Fruit fly (Drosophila melanogaster) whole organism, adult: Measurements from ENCODE around the gene CG31459.

Experiments used
- CG12768 ChIP-seq: fragments of 200-800 bp; sonication (Bioruptor generic); optimal IDR thresholded peaks from 2 replicates; lab custom pipeline; 2017; ENCODE audit warnings: missing biosample characterization, missing genetic modification characterization, mild to moderate bottlenecking, moderate library complexity, missing genetic modification reagents
- CG14711 ChIP-seq: fragments of 200-800 bp; sonication (Bioruptor generic); optimal IDR thresholded peaks from 2 replicates; lab custom pipeline; 2018; ENCODE audit warnings: missing biosample characterization, mild to moderate bottlenecking, missing genetic modification characterization, moderate library complexity
- CG33017 ChIP-seq: fragments of 200-800 bp; sonication (Bioruptor generic); optimal IDR thresholded peaks from 2 replicates; lab custom pipeline; 2018; ENCODE audit warnings: missing biosample characterization, mild to moderate bottlenecking, missing genetic modification characterization, moderate library complexity
- CG5204 ChIP-seq: fragments of 200-800 bp; sonication (Bioruptor generic); optimal IDR thresholded peaks from 2 replicates; lab custom pipeline; 2016; ENCODE audit warnings: missing biosample characterization, missing genetic modification characterization
- CG7045 ChIP-seq: fragments of 200-800 bp; sonication (Bioruptor generic); optimal IDR thresholded peaks from 2 replicates; lab custom pipeline; 2017; ENCODE audit warnings: missing biosample characterization, mild to moderate bottlenecking, missing genetic modification characterization
- CG7101 ChIP-seq: fragments of 200-800 bp; sonication (Bioruptor generic); optimal IDR thresholded peaks from 2 replicates; lab custom pipeline; 2018; ENCODE audit warnings: missing biosample characterization, mild to moderate bottlenecking, missing genetic modification characterization, moderate library complexity
- Mnt ChIP-seq: fragments of 200-800 bp; sonication (Bioruptor generic); optimal IDR thresholded peaks from 2 replicates; lab custom pipeline; 2016; ENCODE audit warnings: missing biosample characterization, mild to moderate bottlenecking, missing genetic modification characterization
- cnc ChIP-seq, 2 experiments: fragments of >200 bp; optimal IDR thresholded peaks; 2 replicates each; lab custom pipeline; 2017
- kay ChIP-seq: fragments of 200-800 bp; sonication (Bioruptor generic); peaks from one replicate; lab custom pipeline; 2016; ENCODE audit warnings: missing biosample characterization, missing genetic modification characterization, borderline replicate concordance
- ovo ChIP-seq: fragments of 200-800 bp; sonication (Bioruptor generic); optimal IDR thresholded peaks from 2 replicates; lab custom pipeline; 2016; ENCODE audit warnings: missing biosample characterization, missing genetic modification characterization
- pad ChIP-seq: fragments of 200-800 bp; sonication (Bioruptor generic); optimal IDR thresholded peaks from 3 replicates; lab custom pipeline; 2017; ENCODE audit warnings: missing biosample characterization, missing genetic modification characterization, mild to moderate bottlenecking, moderate library complexity, missing genetic modification reagents
- toe ChIP-seq: fragments of 200-800 bp; sonication (Bioruptor generic); optimal IDR thresholded peaks from 2 replicates; lab custom pipeline; 2016; ENCODE audit warnings: missing biosample characterization, missing genetic modification characterization

DNA sequence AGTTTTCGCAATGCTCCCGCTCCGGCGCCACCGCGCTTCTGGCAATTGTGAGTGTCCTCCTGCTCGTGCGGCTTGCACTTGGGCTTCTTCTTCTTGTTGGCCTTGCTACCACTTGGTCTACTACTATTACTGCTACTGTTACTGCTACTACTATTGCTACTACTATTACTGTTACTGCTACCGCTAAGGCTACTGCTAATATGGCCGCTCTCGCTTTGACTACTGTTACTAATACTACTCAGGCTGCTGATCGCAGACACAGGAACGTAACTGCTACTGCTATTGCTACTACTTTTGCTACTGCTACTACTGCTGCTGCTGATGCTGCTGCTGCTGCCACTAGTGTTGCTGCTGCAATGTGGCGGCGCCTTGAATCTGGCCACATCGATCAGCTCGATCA, 43.8 kb upstream of the CG31459 start:
- TF ChIP-seq ovo (GFP tag; lab: Kevin White, UChicago) (no peak), kay (no peak), cnc (optimal IDR thresholded peaks at IDR 0.05; lab: Kevin White, UChicago) (no peak), pad (GFP tag; lab: Kevin White, UChicago) (no peak), Mnt (no peak), CG33017 (tag; lab: Kevin White, UChicago) (no peak), CG7045 (no peak), CG12768 (GFP tag; lab: Kevin White, UChicago) (no peak), CG14711 (tag; lab: Kevin White, UChicago) (no peak), CG5204 (GFP tag; lab: Kevin White, UChicago) (no peak), toe (no peak), CG7101 (tag; lab: Kevin White, UChicago) (no peak)
